Worm (Caenorhabditis elegans) whole organism, late embryonic: ENCODE data around the gene srx-62.

ENCODE experiments used
- F13H6.1 ChIP-seq: sonication (generic microtip); optimal IDR thresholded peaks from 2 replicates; lab custom pipeline; 2016; ENCODE audit warnings: missing genetic modification characterization, missing compliant biosample characterization
- K02D7.2 ChIP-seq: sonication (generic microtip); optimal IDR thresholded peaks from 2 replicates; lab custom pipeline; 2017; ENCODE audit warnings: mild to moderate bottlenecking, missing genetic modification characterization, missing compliant biosample characterization
- K09A11.1 ChIP-seq: sonication (generic microtip); optimal IDR thresholded peaks from 2 replicates; lab custom pipeline; 2017; ENCODE audit warnings: antibody characterized with exemption, mild to moderate bottlenecking, missing genetic modification characterization, missing compliant biosample characterization; ENCODE audit not compliant: insufficient read depth
- Y22D7AL.16 ChIP-seq: sonication (generic microtip); optimal IDR thresholded peaks from 2 replicates; lab custom pipeline; 2016; ENCODE audit warnings: missing genetic modification characterization, missing compliant biosample characterization
- ama-1 ChIP-seq: fragments of 150-350 bp; optimal IDR thresholded peaks from 2 replicates; lab custom pipeline; 2014
- ceh-19 ChIP-seq: fragments of 200-800 bp; sonication (Bioruptor generic); optimal IDR thresholded peaks from 2 replicates; lab custom pipeline; 2018; ENCODE audit warnings: mild to moderate bottlenecking, missing genetic modification characterization, missing compliant biosample characterization
- ceh-22 ChIP-seq: sonication (generic microtip); optimal IDR thresholded peaks from 2 replicates; lab custom pipeline; 2017; ENCODE audit warnings: missing biosample characterization, missing genetic modification characterization
- ceh-24 ChIP-seq: sonication (generic microtip); optimal IDR thresholded peaks from 2 replicates; lab custom pipeline; 2016; ENCODE audit warnings: mild to moderate bottlenecking, missing genetic modification characterization, missing compliant biosample characterization
- ceh-31 ChIP-seq: sonication (generic microtip); optimal IDR thresholded peaks from 2 replicates; lab custom pipeline; 2016; ENCODE audit warnings: missing genetic modification characterization, missing compliant biosample characterization
- ceh-34 ChIP-seq: sonication (generic microtip); optimal IDR thresholded peaks from 2 replicates; lab custom pipeline; 2016; ENCODE audit warnings: mild to moderate bottlenecking, missing genetic modification characterization, missing compliant biosample characterization
- ceh-48 ChIP-seq: sonication (generic microtip); optimal IDR thresholded peaks from 2 replicates; lab custom pipeline; 2016; ENCODE audit warnings: missing genetic modification characterization, inconsistent platforms, missing compliant biosample characterization
- ceh-6 ChIP-seq: fragments of 200-800 bp; sonication (Bioruptor generic); optimal IDR thresholded peaks from 2 replicates; lab custom pipeline; 2018; ENCODE audit warnings: mild to moderate bottlenecking, missing genetic modification characterization, missing compliant biosample characterization
- ceh-9 ChIP-seq: sonication (generic microtip); optimal IDR thresholded peaks from 2 replicates; lab custom pipeline; 2016; ENCODE audit warnings: mild to moderate bottlenecking, missing genetic modification characterization, inconsistent platforms, missing compliant biosample characterization
- dve-1 ChIP-seq: sonication (generic microtip); optimal IDR thresholded peaks from 2 replicates; lab custom pipeline; 2017; ENCODE audit warnings: antibody characterized with exemption, mild to moderate bottlenecking, missing genetic modification characterization, missing compliant biosample characterization
- fkh-10 ChIP-seq: fragments of 150-350 bp; optimal IDR thresholded peaks from 2 replicates; lab custom pipeline; 2014; ENCODE audit warnings: missing biosample characterization, missing genetic modification reagents, missing genetic modification characterization
- fkh-6 ChIP-seq: sonication (generic microtip); optimal IDR thresholded peaks from 2 replicates; lab custom pipeline; 2016; ENCODE audit warnings: missing genetic modification characterization, missing compliant biosample characterization
- hlh-15 ChIP-seq: sonication (generic microtip); optimal IDR thresholded peaks from 2 replicates; lab custom pipeline; 2016; ENCODE audit warnings: missing genetic modification characterization, missing compliant biosample characterization
- hlh-30 ChIP-seq: sonication (generic microtip); optimal IDR thresholded peaks from 2 replicates; lab custom pipeline; 2017; ENCODE audit warnings: antibody characterized with exemption, missing genetic modification characterization, missing compliant biosample characterization; ENCODE audit not compliant: insufficient read depth
- hlh-6 ChIP-seq: sonication (generic microtip); optimal IDR thresholded peaks from 2 replicates; lab custom pipeline; 2016; ENCODE audit warnings: missing genotype, missing genetic modification characterization, missing compliant biosample characterization
- hlh-8 ChIP-seq: sonication (generic microtip); optimal IDR thresholded peaks from 2 replicates; lab custom pipeline; 2016; ENCODE audit warnings: missing genotype, missing genetic modification characterization, missing compliant biosample characterization
- lim-6 ChIP-seq: sonication (generic microtip); optimal IDR thresholded peaks from 2 replicates; lab custom pipeline; 2016; ENCODE audit warnings: missing genetic modification characterization, missing compliant biosample characterization
- mec-3 ChIP-seq: sonication (generic microtip); optimal IDR thresholded peaks from 2 replicates; lab custom pipeline; 2016; ENCODE audit warnings: borderline replicate concordance, missing genetic modification characterization, missing compliant biosample characterization
- nfya-1 ChIP-seq: sonication (generic microtip); optimal IDR thresholded peaks from 2 replicates; lab custom pipeline; 2017; ENCODE audit warnings: missing genetic modification characterization, mild to moderate bottlenecking, missing compliant biosample characterization, antibody characterized with exemption, moderate library complexity
- nhr-11 ChIP-seq: fragments of 150-350 bp; optimal IDR thresholded peaks from 2 replicates; lab custom pipeline; 2014; ENCODE audit warnings: missing biosample characterization, missing genetic modification characterization
- nhr-232 ChIP-seq: sonication (generic microtip); optimal IDR thresholded peaks from 2 replicates; lab custom pipeline; 2016; ENCODE audit warnings: missing genetic modification characterization, missing compliant biosample characterization
- npax-4 ChIP-seq: sonication (generic microtip); optimal IDR thresholded peaks from 2 replicates; lab custom pipeline; 2016; ENCODE audit warnings: missing genetic modification characterization, missing compliant biosample characterization
- pqm-1 ChIP-seq: sonication (generic microtip); optimal IDR thresholded peaks from 2 replicates; lab custom pipeline; 2016; ENCODE audit warnings: missing genetic modification characterization, missing compliant biosample characterization
- pros-1 ChIP-seq: fragments of 150-350 bp; optimal IDR thresholded peaks from 2 replicates; lab custom pipeline; 2014; ENCODE audit warnings: missing biosample characterization, missing genetic modification reagents, missing genetic modification characterization
- ref-2 ChIP-seq: sonication (generic microtip); optimal IDR thresholded peaks from 2 replicates; lab custom pipeline; 2016; ENCODE audit warnings: missing genetic modification characterization, missing compliant biosample characterization
- rnt-1 ChIP-seq: sonication (generic microtip); optimal IDR thresholded peaks from 2 replicates; lab custom pipeline; 2016; ENCODE audit warnings: missing genetic modification characterization, missing compliant biosample characterization
- sdc-2 ChIP-seq: sonication (generic microtip); optimal IDR thresholded peaks from 2 replicates; lab custom pipeline; 2016; ENCODE audit warnings: missing genotype, missing genetic modification characterization, missing compliant biosample characterization
- sox-4 ChIP-seq: sonication (generic microtip); optimal IDR thresholded peaks from 2 replicates; lab custom pipeline; 2017; ENCODE audit warnings: mild to moderate bottlenecking, missing genetic modification characterization, inconsistent platforms, missing compliant biosample characterization
- tbx-2 ChIP-seq: sonication (generic microtip); optimal IDR thresholded peaks from 2 replicates; lab custom pipeline; 2016; ENCODE audit warnings: missing genetic modification characterization, missing compliant biosample characterization
- tbx-7 ChIP-seq: sonication (generic microtip); optimal IDR thresholded peaks from 2 replicates; lab custom pipeline; 2016; ENCODE audit warnings: missing genotype, missing genetic modification characterization, missing compliant biosample characterization
- unc-3 ChIP-seq, 2 experiments: fragments of 200-800 bp in 1 of 2; sonication (Bioruptor generic) in 1 of 2; sonication (generic microtip) in 1 of 2; conservative IDR thresholded peaks in 1 of 2; optimal IDR thresholded peaks in 1 of 2; 2 replicates each; pipeline versions ENCODE4 v1.3.6 to Lab custom; 2016 to 2022; ENCODE audit warnings: missing compliant biosample characterization in 2 of 2, missing genetic modification characterization in 2 of 2, missing genetic modification reagents in 1 of 2
- unc-42 ChIP-seq: sonication (generic microtip); optimal IDR thresholded peaks from 2 replicates; lab custom pipeline; 2016; ENCODE audit warnings: missing genotype, missing genetic modification characterization, missing compliant biosample characterization
- unc-55 ChIP-seq: sonication (generic microtip); optimal IDR thresholded peaks from 2 replicates; lab custom pipeline; 2017; ENCODE audit warnings: missing biosample characterization, missing genetic modification reagents, missing genetic modification characterization
- zip-5 ChIP-seq: sonication (generic microtip); optimal IDR thresholded peaks from 2 replicates; lab custom pipeline; 2016; ENCODE audit warnings: missing genetic modification characterization, missing compliant biosample characterization

The srx-62 gene

ce11 chrV:3995838-3996237 is at the start of gene srx-62:
srx-62 (minus strand) TSS chrV:3995938.
- TF ChIP-seq ceh-34 (tag; lab: Kevin White, UChicago) (no peak), nfya-1 (tag; lab: Kevin White, UChicago) (no peak), nhr-11 (tag; lab: Kevin White, UChicago) (no peak), dve-1 (tag; lab: Kevin White, UChicago) (no peak), K09A11.1 (tag; lab: Kevin White, UChicago) (no peak), ceh-24 (tag; lab: Kevin White, UChicago) (no peak), npax-4 (tag; lab: Kevin White, UChicago) (no peak), sox-4 (tag; lab: Kevin White, UChicago) (no peak), tbx-7 (tag; lab: Kevin White, UChicago) (no peak), hlh-15 (tag; lab: Kevin White, UChicago) (no peak), ref-2 (tag; lab: Kevin White, UChicago) (no peak), sdc-2 (no peak), ceh-22 (tag; lab: Kevin White, UChicago) (no peak), ama-1 (lab: Kevin White, UChicago) (no peak), mec-3 (tag; lab: Kevin White, UChicago) (no peak)

ce11 chrV:4043632-4044031 is 47.9 kb upstream of the srx-62 start, which contains the start of gene phat-3:
phat-3 (plus strand) TSS chrV:4043932.
- TF ChIP-seq ceh-9 (tag; lab: Kevin White, UChicago) (no peak), rnt-1 (tag; lab: Kevin White, UChicago) (no peak), Y22D7AL.16 (tag; lab: Kevin White, UChicago) (no peak), ama-1 (lab: Kevin White, UChicago) (no peak), ceh-6 (GFP tag; lab: Kevin White, UChicago) (no peak), ref-2 (tag; lab: Kevin White, UChicago) (no peak), tbx-7 (tag; lab: Kevin White, UChicago) (no peak), lim-6 (tag; lab: Kevin White, UChicago) (no peak), unc-42 (no peak), F13H6.1 (tag; lab: Kevin White, UChicago) (no peak), ceh-48 (tag; lab: Kevin White, UChicago) (no peak), hlh-30 (tag; lab: Kevin White, UChicago) (no peak), nhr-232 (tag; lab: Kevin White, UChicago) (no peak), fkh-6 (tag; lab: Kevin White, UChicago) (no peak), pqm-1 (tag; lab: Kevin White, UChicago) (no peak), hlh-8 (no peak)
- TF ChIP-seq, all 69 proteins: peak for 0

ce11 chrV:4041853-4042424 is 46.2 kb upstream of the srx-62 start, which contains the start of the genes C49G7.10 and irg-2:
C49G7.10 (minus strand) TSS chrV:4042021.
irg-2 (plus strand) TSS chrV:4042181.
- no peak for TF ChIP-seq unc-55 (GFP tag; lab: Kevin White, UChicago)
- TF ChIP-seq K02D7.2 (tag; lab: Kevin White, UChicago), result no peak
- no peak for TF ChIP-seq tbx-2
- no peak for TF ChIP-seq mec-3 (tag; lab: Kevin White, UChicago)
- no peak for TF ChIP-seq fkh-6 (tag; lab: Kevin White, UChicago)
- TF ChIP-seq pros-1 (tag; lab: Kevin White, UChicago), result no peak
- TF ChIP-seq nhr-11 (tag; lab: Kevin White, UChicago), result no peak
- TF ChIP-seq, all 69 proteins: peak for 0

- TF ChIP-seq lim-6 (tag; lab: Kevin White, UChicago) (no peak), sox-4 (tag; lab: Kevin White, UChicago) (no peak), tbx-7 (tag; lab: Kevin White, UChicago) (no peak), ref-2 (tag; lab: Kevin White, UChicago) (no peak), hlh-30 (tag; lab: Kevin White, UChicago) (no peak), tbx-2 (no peak)
Observed at ce11 chrV:4038557-4038956, 42.8 kb upstream of the srx-62 start.

ce11 chrV:4038110-4038509 is 42.4 kb upstream of the srx-62 start, which contains the start of gene C49G7.12:
C49G7.12 (plus strand) TSS chrV:4038410.
- TF ChIP-seq ceh-48 (tag; lab: Kevin White, UChicago), result no peak
- no peak for TF ChIP-seq ceh-19 (GFP tag; lab: Kevin White, UChicago)
- TF ChIP-seq fkh-10 (GFP tag; lab: Kevin White, UChicago), result no peak
- TF ChIP-seq ceh-22 (tag; lab: Kevin White, UChicago), result no peak
- no peak for TF ChIP-seq pros-1 (tag; lab: Kevin White, UChicago)
- TF ChIP-seq ceh-31 (tag; lab: Kevin White, UChicago), result no peak
- no peak for TF ChIP-seq hlh-6 (tag; lab: Kevin White, UChicago)
- no peak for TF ChIP-seq unc-3 (GFP tag; conservative IDR thresholded peaks at IDR 0.05; lab: Robert Waterston, UW)
- TF ChIP-seq unc-3 (tag; optimal IDR thresholded peaks at IDR 0.05; lab: Kevin White, UChicago), result no peak
- no peak for TF ChIP-seq ceh-6 (GFP tag; lab: Kevin White, UChicago)
- no peak for TF ChIP-seq zip-5
